Worm (Caenorhabditis elegans): Measurements from ENCODE around the gene ptr-4.

ce11 chrX:6026732-6027528 is 38.9 kb downstream of the ptr-4 start:
- TF ChIP-seq him-1 (tag; optimal IDR thresholded peaks at IDR 0.05) (no peak), W03F9.2 (tag; optimal IDR thresholded peaks at IDR 0.05) (no peak)

All from whole organism, L4/young adult.